ENCODE assay signal across 6 worm cellular contexts in genomic region chrIII:13549960-13550359, ce11.
TF ChIP-seq lines count a peak whose summit lies in the region.

No protein-coding gene starts in this region.

TF ChIP-seq in whole organism, L1 larva, 84 proteins besides CTCF, POLR2A, EP300 and RAD21:
- TF ChIP-seq snu-23 (GFP tag; optimal IDR thresholded peaks at IDR 0.05; lab: Kevin White, UChicago), result peak; percentile 21
- no peak for TF ChIP-seq tlp-1 (tag; optimal IDR thresholded peaks at IDR 0.05; lab: Kevin White, UChicago)
- no peak for TF ChIP-seq nhr-47 (tag; optimal IDR thresholded peaks at IDR 0.05; lab: Kevin White, UChicago)

TF ChIP-seq in whole organism, L2 larva, 48 proteins besides CTCF, POLR2A, EP300 and RAD21:
- TF ChIP-seq ceh-82 (tag; optimal IDR thresholded peaks at IDR 0.05; lab: Kevin White, UChicago), result no peak
- TF ChIP-seq lin-11 (tag; optimal IDR thresholded peaks at IDR 0.05; lab: Kevin White, UChicago), result no peak
- TF ChIP-seq ama-1 (optimal IDR thresholded peaks at IDR 0.05; lab: Kevin White, UChicago), result peak; percentile 32
- TF ChIP-seq nhr-129 (tag; optimal IDR thresholded peaks at IDR 0.05; lab: Kevin White, UChicago), result peak; percentile 9
- no peak for TF ChIP-seq ZK546.5 (tag; optimal IDR thresholded peaks at IDR 0.05; lab: Kevin White, UChicago)
- TF ChIP-seq nhr-23 (tag; optimal IDR thresholded peaks at IDR 0.05; lab: Kevin White, UChicago), result no peak
- TF ChIP-seq aly-2 (tag; optimal IDR thresholded peaks at IDR 0.05; lab: Kevin White, UChicago), result no peak
- TF ChIP-seq lsy-2 (tag; optimal IDR thresholded peaks at IDR 0.05; lab: Kevin White, UChicago), result peak in 1 of 2 experiments; percentile 9
- no peak for TF ChIP-seq nhr-10 (tag; optimal IDR thresholded peaks at IDR 0.05; lab: Kevin White, UChicago)
- no peak for TF ChIP-seq nhr-6 (tag; optimal IDR thresholded peaks at IDR 0.05; lab: Kevin White, UChicago)
- TF ChIP-seq mbf-1 (tag; optimal IDR thresholded peaks at IDR 0.05; lab: Kevin White, UChicago), result no peak
- TF ChIP-seq egl-27 (tag; optimal IDR thresholded peaks at IDR 0.05; lab: Kevin White, UChicago), result no peak
- TF ChIP-seq lin-39 (tag; optimal IDR thresholded peaks at IDR 0.05; lab: Kevin White, UChicago), result no peak
- TF ChIP-seq nhr-11 (tag; optimal IDR thresholded peaks at IDR 0.05; lab: Kevin White, UChicago), result no peak
- TF ChIP-seq ceh-16 (tag; optimal IDR thresholded peaks at IDR 0.05; lab: Kevin White, UChicago), result no peak
- no peak for TF ChIP-seq nhr-25 (tag; optimal IDR thresholded peaks at IDR 0.05; lab: Kevin White, UChicago)
- no peak for TF ChIP-seq elt-1 (tag; optimal IDR thresholded peaks at IDR 0.05; lab: Kevin White, UChicago)

TF ChIP-seq in whole organism, L3 larva, 47 proteins besides CTCF, POLR2A, EP300 and RAD21:
- TF ChIP-seq ama-1 (optimal IDR thresholded peaks at IDR 0.05; lab: Kevin White, UChicago) (peak; percentile 12), pha-4 (tag; optimal IDR thresholded peaks at IDR 0.05; lab: Kevin White, UChicago) (no peak), nhr-77 (tag; optimal IDR thresholded peaks at IDR 0.05; lab: Kevin White, UChicago) (no peak), nfya-1 (tag; optimal IDR thresholded peaks at IDR 0.05; lab: Kevin White, UChicago; ENCODE audit: insufficient read depth) (peak; percentile 18), unc-62 (GFP tag; optimal IDR thresholded peaks at IDR 0.05; lab: Kevin White, UChicago) (no peak)

TF ChIP-seq in whole organism, L4 larva, 104 proteins besides CTCF, POLR2A, EP300 and RAD21:
- TF ChIP-seq lim-7 (GFP tag; IDR thresholded peaks at IDR 0.05; lab: Robert Waterston, UW), result no peak
- TF ChIP-seq hif-1 (tag; optimal IDR thresholded peaks at IDR 0.05; lab: Kevin White, UChicago), result peak in 1 of 2 experiments; percentile 93
- peak in 1 of 2 experiments; percentile 24 for TF ChIP-seq lsy-2 (tag; optimal IDR thresholded peaks at IDR 0.05; lab: Kevin White, UChicago)
- TF ChIP-seq egl-43 (GFP tag; IDR thresholded peaks at IDR 0.05; lab: Robert Waterston, UW), result no peak
- no peak for TF ChIP-seq tra-1 (GFP tag; IDR thresholded peaks at IDR 0.05; lab: Robert Waterston, UW)
- TF ChIP-seq pqm-1 (tag; optimal IDR thresholded peaks at IDR 0.05; lab: Kevin White, UChicago), result no peak
- TF ChIP-seq hlh-30 (tag; optimal IDR thresholded peaks at IDR 0.05; lab: Kevin White, UChicago; ENCODE audit: insufficient read depth), result peak; percentile 68
- TF ChIP-seq lin-29 (GFP tag; IDR thresholded peaks at IDR 0.05; lab: Robert Waterston, UW), result no peak
- TF ChIP-seq mdt-29 (GFP tag; IDR thresholded peaks at IDR 0.05; lab: Robert Waterston, UW), result 0 out of 2 replicates have a peak, but pooled peaks have one; percentile 32
TF ChIP-seq in whole organism, L4 larva: peak in this region for 4.

TF ChIP-seq in whole organism, mixed stage, embryonic, 35 proteins besides CTCF, POLR2A, EP300 and RAD21:
- TF ChIP-seq hlh-1 (tag; optimal IDR thresholded peaks at IDR 0.05; lab: Kevin White, UChicago) (peak; percentile 56), ceh-83 (GFP tag; optimal IDR thresholded peaks at IDR 0.05; lab: Kevin White, UChicago) (no peak)

TF ChIP-seq in whole organism, young adult, 124 proteins besides CTCF, POLR2A, EP300 and RAD21:
- no peak for TF ChIP-seq snpc-1.3 (tag; optimal IDR thresholded peaks at IDR 0.05; lab: Kevin White, UChicago; ENCODE audit: insufficient read depth)
- peak; percentile 56 for TF ChIP-seq ztf-26 (tag; optimal IDR thresholded peaks at IDR 0.05; lab: Kevin White, UChicago)
- TF ChIP-seq B0336.3 (GFP tag; IDR thresholded peaks at IDR 0.05; lab: Robert Waterston, UW), result no peak
- TF ChIP-seq rec-8 (tag; optimal IDR thresholded peaks at IDR 0.05; lab: Kevin White, UChicago), result no peak
- TF ChIP-seq chd-7 (tag; optimal IDR thresholded peaks at IDR 0.05; lab: Kevin White, UChicago), result no peak
- TF ChIP-seq hlh-12 (tag; optimal IDR thresholded peaks at IDR 0.05; lab: Kevin White, UChicago), result no peak
- no peak for TF ChIP-seq gei-17 (GFP tag; optimal IDR thresholded peaks at IDR 0.05; lab: Kevin White, UChicago)
- TF ChIP-seq lin-40 (tag; optimal IDR thresholded peaks at IDR 0.05; lab: Kevin White, UChicago), result peak; percentile 1
- no peak for TF ChIP-seq lsl-1 (GFP tag; optimal IDR thresholded peaks at IDR 0.05; lab: Kevin White, UChicago)
